Worm (Caenorhabditis elegans) whole organism, young adult: ENCODE results near the gene chil-10.

ENCODE experiments used
- B0019.2 ChIP-seq: fragments of 200-800 bp; sonication (Bioruptor generic); conservative IDR thresholded peaks from 2 replicates; pipeline ENCODE4 v1.3.6; 2022; ENCODE audit warnings: missing genetic modification reagents, missing genetic modification characterization, missing compliant biosample characterization
- B0035.1 ChIP-seq: sonication (generic microtip); optimal IDR thresholded peaks from 2 replicates; lab custom pipeline; 2016; ENCODE audit warnings: missing genetic modification characterization, mild to moderate bottlenecking, missing compliant biosample characterization, missing genotype, missing genetic modification reagents
- B0261.1 ChIP-seq: sonication (generic microtip); optimal IDR thresholded peaks from 2 replicates; lab custom pipeline; 2016; ENCODE audit warnings: mild to moderate bottlenecking, missing genetic modification characterization, moderate library complexity, missing compliant biosample characterization
- C17E4.6 ChIP-seq: fragments of 200-800 bp; sonication (Bioruptor generic); IDR thresholded peaks from 2 replicates; pipeline ENCODE4 v1.3.6; 2022; ENCODE audit warnings: missing genetic modification reagents, missing genetic modification characterization, missing compliant biosample characterization
- F33H1.4 ChIP-seq: fragments of 200-800 bp; sonication (Bioruptor generic); IDR thresholded peaks from 2 replicates; pipeline ENCODE4 v1.3.6; 2022; ENCODE audit warnings: missing genetic modification reagents, missing genetic modification characterization, missing compliant biosample characterization
- F39B2.1 ChIP-seq: fragments of 200-800 bp; sonication (Bioruptor generic); IDR thresholded peaks from 2 replicates; pipeline ENCODE4 v1.3.6; 2022; ENCODE audit warnings: missing genetic modification reagents, missing genetic modification characterization, missing compliant biosample characterization
- F57A8.1 ChIP-seq: fragments of 200-800 bp; sonication (Bioruptor generic); optimal IDR thresholded peaks from 2 replicates; lab custom pipeline; 2018; ENCODE audit warnings: mild to moderate bottlenecking, missing genetic modification characterization, moderate library complexity, missing compliant biosample characterization
- T07F8.4 ChIP-seq: sonication (generic microtip); optimal IDR thresholded peaks from 2 replicates; lab custom pipeline; 2016; ENCODE audit warnings: mild to moderate bottlenecking, missing genetic modification characterization, moderate library complexity, missing compliant biosample characterization
- T26A5.8 ChIP-seq: sonication (generic microtip); optimal IDR thresholded peaks from 2 replicates; lab custom pipeline; 2016; ENCODE audit warnings: missing genetic modification characterization, missing compliant biosample characterization
- Y56A3A.18 ChIP-seq: fragments of 200-800 bp; sonication (Bioruptor generic); IDR thresholded peaks from 2 replicates; pipeline ENCODE4 v1.3.6; 2022; ENCODE audit warnings: missing genetic modification reagents, missing genetic modification characterization, missing compliant biosample characterization
- Y67H2A.10 ChIP-seq: fragments of 200-800 bp; sonication (Bioruptor generic); conservative IDR thresholded peaks from 2 replicates; pipeline ENCODE4 v1.3.6; 2022; ENCODE audit warnings: missing genetic modification reagents, missing genetic modification characterization, missing compliant biosample characterization
- Y95B8A.8 ChIP-seq: fragments of 200-800 bp; sonication (Bioruptor generic); IDR thresholded peaks from 2 replicates; pipeline ENCODE4 v1.3.6; 2022; ENCODE audit warnings: missing genetic modification reagents, missing genetic modification characterization, missing compliant biosample characterization
- ZK185.1 ChIP-seq: sonication (generic microtip); optimal IDR thresholded peaks from 2 replicates; lab custom pipeline; 2016; ENCODE audit warnings: mild to moderate bottlenecking, missing genetic modification characterization, missing compliant biosample characterization; ENCODE audit not compliant: poor library complexity, severe bottlenecking
- akir-1 ChIP-seq: fragments of 200-800 bp; sonication (Bioruptor generic); optimal IDR thresholded peaks from 2 replicates; lab custom pipeline; 2018; ENCODE audit warnings: mild to moderate bottlenecking, missing genetic modification characterization, moderate library complexity, missing compliant biosample characterization
- bed-2 ChIP-seq: fragments of 200-800 bp; sonication (Bioruptor generic); IDR thresholded peaks from 2 replicates; pipeline ENCODE4 v1.3.6; 2022; ENCODE audit warnings: missing genetic modification reagents, missing genetic modification characterization, missing compliant biosample characterization
- ccch-3 ChIP-seq: fragments of 200-800 bp; sonication (Bioruptor generic); optimal IDR thresholded peaks from 2 replicates; lab custom pipeline; 2018; ENCODE audit warnings: mild to moderate bottlenecking, missing genetic modification characterization, missing compliant biosample characterization
- ceh-100 ChIP-seq: fragments of 200-800 bp; sonication (Bioruptor generic); IDR thresholded peaks from 2 replicates; pipeline ENCODE4 v1.3.6; 2022; ENCODE audit warnings: missing genetic modification reagents, missing genetic modification characterization, missing compliant biosample characterization
- ceh-58 ChIP-seq: fragments of 200-800 bp; sonication (Bioruptor generic); IDR thresholded peaks from 2 replicates; pipeline ENCODE4 v1.3.6; 2022; ENCODE audit warnings: missing genetic modification characterization, missing compliant biosample characterization
- ceh-79 ChIP-seq: sonication (generic microtip); optimal IDR thresholded peaks from 2 replicates; lab custom pipeline; 2017; ENCODE audit warnings: mild to moderate bottlenecking, missing genetic modification characterization, missing compliant biosample characterization
- ceh-91 ChIP-seq: fragments of 200-800 bp; sonication (Bioruptor generic); IDR thresholded peaks from 2 replicates; pipeline ENCODE4 v1.3.6; 2022; ENCODE audit warnings: missing genetic modification reagents, missing genetic modification characterization, missing compliant biosample characterization
- chd-7 ChIP-seq: sonication (generic microtip); optimal IDR thresholded peaks from 2 replicates; lab custom pipeline; 2016; ENCODE audit warnings: mild to moderate bottlenecking, missing genetic modification characterization, moderate library complexity, missing compliant biosample characterization
- dpff-1 ChIP-seq: sonication (generic microtip); optimal IDR thresholded peaks from 2 replicates; lab custom pipeline; 2017; ENCODE audit warnings: mild to moderate bottlenecking, missing genetic modification characterization, missing compliant biosample characterization
- egl-18 ChIP-seq: fragments of 200-800 bp; sonication (Bioruptor generic); IDR thresholded peaks from 2 replicates; pipeline ENCODE4 v1.3.6; 2022; ENCODE audit warnings: missing genetic modification reagents, missing genetic modification characterization, missing compliant biosample characterization
- ets-4 ChIP-seq: fragments of 200-800 bp; sonication (Bioruptor generic); optimal IDR thresholded peaks from 2 replicates; lab custom pipeline; 2018; ENCODE audit warnings: mild to moderate bottlenecking, missing genetic modification characterization, missing compliant biosample characterization
- lin-26 ChIP-seq: fragments of 200-800 bp; sonication (Bioruptor generic); IDR thresholded peaks from 2 replicates; pipeline ENCODE4 v1.3.6; 2022; ENCODE audit warnings: missing genetic modification reagents, missing genetic modification characterization, missing compliant biosample characterization
- lin-54 ChIP-seq: fragments of 200-800 bp; sonication (Bioruptor generic); optimal IDR thresholded peaks from 2 replicates; lab custom pipeline; 2018; ENCODE audit warnings: mild to moderate bottlenecking, missing genetic modification characterization, missing compliant biosample characterization
- madf-10 ChIP-seq: sonication (generic microtip); optimal IDR thresholded peaks from 2 replicates; lab custom pipeline; 2016; ENCODE audit warnings: mild to moderate bottlenecking, missing genetic modification characterization, missing compliant biosample characterization
- madf-3 ChIP-seq: fragments of 200-800 bp; sonication (Bioruptor generic); IDR thresholded peaks from 2 replicates; pipeline ENCODE4 v1.3.6; 2022; ENCODE audit warnings: missing genetic modification reagents, missing genetic modification characterization, missing compliant biosample characterization
- madf-6 ChIP-seq: fragments of 200-800 bp; sonication (Bioruptor generic); IDR thresholded peaks from 2 replicates; pipeline ENCODE4 v1.3.6; 2022; ENCODE audit warnings: missing genetic modification reagents, missing genetic modification characterization, missing compliant biosample characterization
- mel-28 ChIP-seq: sonication (generic microtip); optimal IDR thresholded peaks from 2 replicates; lab custom pipeline; 2016; ENCODE audit warnings: borderline replicate concordance, mild to moderate bottlenecking, missing genetic modification characterization, missing compliant biosample characterization
- nfya-1 ChIP-seq: sonication (generic microtip); optimal IDR thresholded peaks from 2 replicates; lab custom pipeline; 2017; ENCODE audit warnings: antibody characterized with exemption, missing compliant biosample characterization, missing genetic modification characterization, borderline replicate concordance; ENCODE audit not compliant: insufficient read depth
- nhr-120 ChIP-seq: fragments of 200-800 bp; sonication (Bioruptor generic); IDR thresholded peaks from 2 replicates; pipeline ENCODE4 v1.3.6; 2022; ENCODE audit warnings: missing genetic modification characterization, missing compliant biosample characterization
- sdz-38 ChIP-seq: sonication (generic microtip); optimal IDR thresholded peaks from 2 replicates; lab custom pipeline; 2016; ENCODE audit warnings: missing genotype, missing genetic modification characterization, missing compliant biosample characterization
- sea-2 ChIP-seq: fragments of 200-800 bp; sonication (Bioruptor generic); IDR thresholded peaks from 2 replicates; pipeline ENCODE4 v1.3.6; 2022; ENCODE audit warnings: missing genetic modification characterization, missing compliant biosample characterization
- snpc-1.1 ChIP-seq: sonication (generic microtip); optimal IDR thresholded peaks from 2 replicates; lab custom pipeline; 2017; ENCODE audit warnings: missing genetic modification characterization, mild to moderate bottlenecking, missing compliant biosample characterization, antibody characterized with exemption, moderate library complexity, missing genotype, missing genetic modification reagents; ENCODE audit not compliant: insufficient read depth
- snpc-3.4 ChIP-seq: sonication (generic microtip); optimal IDR thresholded peaks from 2 replicates; lab custom pipeline; 2017; ENCODE audit warnings: missing genetic modification characterization, mild to moderate bottlenecking, missing compliant biosample characterization, antibody characterized with exemption, moderate library complexity, missing genotype, missing genetic modification reagents
- tbp1 ChIP-seq: fragments of 200-800 bp; sonication (Bioruptor generic); optimal IDR thresholded peaks from 2 replicates; lab custom pipeline; 2018; ENCODE audit warnings: mild to moderate bottlenecking, missing genetic modification characterization, missing compliant biosample characterization
- unc-130 ChIP-seq: sonication (generic microtip); optimal IDR thresholded peaks from 2 replicates; lab custom pipeline; 2016; ENCODE audit warnings: missing genetic modification reagents, missing genetic modification characterization, missing compliant biosample characterization
- ztf-3 ChIP-seq: fragments of 200-800 bp; sonication (Bioruptor generic); optimal IDR thresholded peaks from 2 replicates; lab custom pipeline; 2018; ENCODE audit warnings: mild to moderate bottlenecking, missing genetic modification characterization, missing compliant biosample characterization
- ztf-6 ChIP-seq: fragments of 200-800 bp; sonication (Bioruptor generic); IDR thresholded peaks from 2 replicates; pipeline ENCODE4 v1.3.6; 2022; ENCODE audit warnings: missing genetic modification reagents, missing genetic modification characterization, missing compliant biosample characterization

The chil-10 gene

DNA sequence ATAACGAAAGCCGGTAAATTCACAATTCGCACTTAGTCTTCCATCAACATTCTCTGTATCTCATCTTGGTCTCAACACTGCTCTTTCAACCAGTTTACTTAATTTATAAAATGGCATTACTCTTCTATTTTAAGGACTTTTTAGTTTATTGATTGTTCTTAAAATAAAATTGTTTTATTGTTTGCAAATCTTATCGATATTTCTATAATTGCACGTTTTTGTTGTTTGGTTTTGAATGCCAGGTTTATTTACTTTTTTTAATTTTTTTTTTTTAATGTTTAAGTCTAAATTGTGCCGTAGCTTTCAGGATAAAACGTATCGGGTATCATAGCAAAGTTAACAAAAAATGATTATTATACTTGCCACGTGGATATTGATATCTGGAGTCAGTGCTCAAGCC lies at the start of gene chil-10:
Gene chil-10, plus strand, starts transcription at position 301 of the 400 bp plus-strand sequence.
- TF ChIP-seq T26A5.8 (tag; lab: Kevin White, UChicago) (no peak), ceh-100 (no peak), ztf-6 (no peak), B0035.1 (tag; lab: Kevin White, UChicago) (no peak), madf-10 (no peak), ceh-58 (GFP tag; lab: Robert Waterston, UW) (no peak), ccch-3 (no peak), madf-6 (no peak), F33H1.4 (GFP tag; lab: Robert Waterston, UW) (no peak), bed-2 (GFP tag; lab: Robert Waterston, UW) (no peak), ztf-3 (GFP tag; lab: Kevin White, UChicago) (no peak), snpc-3.4 (no peak), B0261.1 (tag; lab: Kevin White, UChicago) (no peak), tbp1 (no peak), lin-54 (GFP tag; lab: Kevin White, UChicago) (no peak), nfya-1 (tag; lab: Kevin White, UChicago) (no peak), ets-4 (GFP tag; lab: Kevin White, UChicago) (no peak), Y67H2A.10 (no peak), Y95B8A.8 (no peak), B0019.2 (no peak)

DNA sequence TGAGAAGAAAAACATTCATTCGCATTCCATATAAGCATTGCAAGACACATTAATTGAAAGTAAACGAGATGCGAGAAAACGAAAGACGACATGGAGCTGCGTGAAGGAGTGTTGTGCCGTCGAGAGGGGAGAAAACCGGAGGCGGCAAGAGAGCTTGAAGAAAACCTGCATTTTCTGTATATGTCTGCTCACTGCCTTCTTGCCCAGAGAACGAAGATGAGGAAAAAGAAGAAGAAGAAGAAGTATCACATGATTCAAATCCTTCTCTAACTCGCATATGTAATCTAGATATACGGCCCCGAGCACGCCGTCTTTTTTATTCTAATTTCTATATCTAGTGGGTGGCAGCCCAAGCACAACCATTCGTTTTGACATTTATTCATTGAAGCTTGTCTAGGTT lies 47.3 kb upstream of the chil-10 start:
- TF ChIP-seq madf-6, result no peak
- TF ChIP-seq madf-3 (GFP tag; lab: Robert Waterston, UW), result no peak
- TF ChIP-seq nhr-120 (GFP tag; lab: Robert Waterston, UW), result no peak
- no peak for TF ChIP-seq snpc-1.1
- no peak for TF ChIP-seq egl-18 (GFP tag; lab: Robert Waterston, UW)
- no peak for TF ChIP-seq unc-130 (GFP tag; lab: Kevin White, UChicago)
- no peak for TF ChIP-seq ccch-3
- TF ChIP-seq Y56A3A.18, result no peak
- no peak for TF ChIP-seq chd-7 (tag; lab: Kevin White, UChicago)
- TF ChIP-seq dpff-1 (tag; lab: Kevin White, UChicago), result no peak
- no peak for TF ChIP-seq mel-28 (tag; lab: Kevin White, UChicago)
- no peak for TF ChIP-seq ztf-3 (GFP tag; lab: Kevin White, UChicago)
- TF ChIP-seq lin-26 (GFP tag; lab: Robert Waterston, UW), result no peak
- no peak for TF ChIP-seq sea-2
- no peak for TF ChIP-seq F57A8.1
- no peak for TF ChIP-seq T07F8.4
- no peak for TF ChIP-seq ZK185.1 (tag; lab: Kevin White, UChicago)
- no peak for TF ChIP-seq C17E4.6 (GFP tag; lab: Robert Waterston, UW)

DNA sequence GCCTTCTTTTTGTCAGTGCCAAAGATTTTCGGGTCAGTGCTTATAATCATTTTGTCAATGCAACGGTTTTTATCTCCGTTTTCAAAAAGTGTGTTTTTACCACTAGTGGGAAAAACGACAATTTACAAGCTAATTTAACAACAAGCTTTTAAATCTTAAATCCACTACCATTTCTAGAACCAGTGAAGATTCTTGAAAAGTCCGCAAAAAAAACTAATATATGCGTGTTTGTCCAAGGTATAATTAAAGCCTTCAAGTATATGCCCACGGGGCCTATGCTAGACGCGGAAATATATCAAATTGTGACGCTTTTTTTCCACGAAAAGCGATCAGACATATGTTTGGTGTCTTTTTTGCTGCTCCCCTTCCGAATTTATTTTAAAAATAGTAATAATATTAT lies 45.1 kb upstream of the chil-10 start:
- TF ChIP-seq ceh-79 (tag; lab: Kevin White, UChicago) (no peak), F39B2.1 (GFP tag; lab: Robert Waterston, UW) (no peak), ceh-58 (GFP tag; lab: Robert Waterston, UW) (no peak), nhr-120 (GFP tag; lab: Robert Waterston, UW) (no peak), sdz-38 (tag; lab: Kevin White, UChicago) (no peak), ceh-91 (GFP tag; lab: Robert Waterston, UW) (no peak), F33H1.4 (GFP tag; lab: Robert Waterston, UW) (no peak), akir-1 (GFP tag; lab: Kevin White, UChicago) (no peak)
